Fruit fly (Drosophila melanogaster) whole organism, embryonic: ENCODE data around the gene Ccz1.

ENCODE experiments used
- ATbp ChIP-seq: fragments of 200-800 bp; sonication (Bioruptor generic); optimal IDR thresholded peaks from 2 replicates; lab custom pipeline; 2017; ENCODE audit warnings: missing biosample characterization, mild to moderate bottlenecking, missing genetic modification characterization, missing genetic modification reagents
- Ada2b ChIP-seq: fragments of 200-800 bp; sonication (Bioruptor generic); IDR thresholded peaks from 2 replicates; pipeline ENCODE4 v1.3.6; 2022; ENCODE audit warnings: missing biosample characterization, missing genetic modification characterization
- Bdp1 ChIP-seq: fragments of 200-800 bp; sonication (Bioruptor generic); optimal IDR thresholded peaks from 3 replicates; lab custom pipeline; 2016; ENCODE audit warnings: missing biosample characterization, missing genetic modification characterization
- CG10267 ChIP-seq: fragments of 200-800 bp; sonication (Bioruptor generic); optimal IDR thresholded peaks from 2 replicates; lab custom pipeline; 2018; ENCODE audit warnings: missing biosample characterization, mild to moderate bottlenecking, missing genetic modification characterization, moderate library complexity
- CG10543 ChIP-seq: fragments of 200-800 bp; sonication (Bioruptor generic); optimal IDR thresholded peaks from 3 replicates; lab custom pipeline; 2017; ENCODE audit warnings: missing biosample characterization, mild to moderate bottlenecking, missing genetic modification characterization, moderate library complexity
- CG10959 ChIP-seq: fragments of 200-800 bp; sonication (Bioruptor generic); IDR thresholded peaks from 2 replicates; pipeline ENCODE4 v1.3.6; 2022; ENCODE audit warnings: missing biosample characterization, missing genetic modification characterization
- CG11560 ChIP-seq: fragments of 200-800 bp; sonication (Bioruptor generic); IDR thresholded peaks from 3 replicates; pipeline ENCODE4 v1.3.6; 2022; ENCODE audit warnings: missing biosample characterization, missing genetic modification characterization
- CG12219 ChIP-seq: fragments of 200-800 bp; sonication (Bioruptor generic); optimal IDR thresholded peaks from 3 replicates; lab custom pipeline; 2018; ENCODE audit warnings: missing biosample characterization, mild to moderate bottlenecking, missing genetic modification characterization
- CG12391 ChIP-seq: fragments of 200-800 bp; sonication (Bioruptor generic); optimal IDR thresholded peaks from 3 replicates; lab custom pipeline; 2018; ENCODE audit warnings: missing biosample characterization, mild to moderate bottlenecking, missing genetic modification characterization, moderate library complexity
- CG14667 ChIP-seq: fragments of 200-800 bp; sonication (Bioruptor generic); IDR thresholded peaks from 2 replicates; pipeline ENCODE4 v1.3.6; 2022; ENCODE audit warnings: missing biosample characterization, missing genetic modification characterization
- CG14965 ChIP-seq: fragments of 200-800 bp; sonication (Bioruptor generic); optimal IDR thresholded peaks from 2 replicates; lab custom pipeline; 2016; ENCODE audit warnings: missing biosample characterization, missing genetic modification characterization, borderline replicate concordance
- CG1603 ChIP-seq: fragments of 200-800 bp; sonication (Bioruptor generic); optimal IDR thresholded peaks from 2 replicates; lab custom pipeline; 2019; ENCODE audit warnings: missing biosample characterization, mild to moderate bottlenecking, missing genetic modification characterization, moderate library complexity
- CG2120 ChIP-seq: fragments of 200-800 bp; sonication (Bioruptor generic); optimal IDR thresholded peaks from 3 replicates; lab custom pipeline; 2016; ENCODE audit warnings: missing biosample characterization, missing genetic modification characterization
- CG2129 ChIP-seq: fragments of 200-800 bp; sonication (Bioruptor generic); IDR thresholded peaks from 2 replicates; pipeline ENCODE4 v1.3.6; 2022; ENCODE audit warnings: missing biosample characterization, missing genetic modification characterization; ENCODE audit not compliant: partially characterized antibody
- CG2678 ChIP-seq: fragments of 200-800 bp; sonication (Bioruptor generic); optimal IDR thresholded peaks from 3 replicates; lab custom pipeline; 2019; ENCODE audit warnings: missing biosample characterization, mild to moderate bottlenecking, missing genetic modification characterization, moderate library complexity
- CG30431 ChIP-seq: fragments of 200-800 bp; sonication (Bioruptor generic); optimal IDR thresholded peaks from 2 replicates; lab custom pipeline; 2017; ENCODE audit warnings: missing biosample characterization, missing genetic modification characterization
- CG3065 ChIP-seq: fragments of 200-800 bp; sonication (Bioruptor generic); optimal IDR thresholded peaks from 2 replicates; lab custom pipeline; 2016; ENCODE audit warnings: missing biosample characterization, missing genetic modification characterization
- CG4404 ChIP-seq: fragments of 200-800 bp; sonication (Bioruptor generic); IDR thresholded peaks from 2 replicates; pipeline ENCODE4 v1.3.6; 2022; ENCODE audit warnings: missing biosample characterization, missing genetic modification characterization
- CG6689 ChIP-seq: fragments of 200-800 bp; sonication (Bioruptor generic); IDR thresholded peaks from 2 replicates; pipeline ENCODE4 v1.3.6; 2022; ENCODE audit warnings: missing biosample characterization, missing genetic modification characterization
- CG7357 ChIP-seq: fragments of 200-800 bp; sonication (Bioruptor generic); IDR thresholded peaks from 3 replicates; pipeline ENCODE4 v1.3.6; 2022; ENCODE audit warnings: missing biosample characterization, missing genetic modification characterization
- CG8281 ChIP-seq: fragments of 200-800 bp; sonication (Bioruptor generic); optimal IDR thresholded peaks from 2 replicates; lab custom pipeline; 2018; ENCODE audit warnings: missing biosample characterization, mild to moderate bottlenecking, missing genetic modification characterization, moderate library complexity
- CG8388 ChIP-seq: fragments of 200-800 bp; sonication (Bioruptor generic); optimal IDR thresholded peaks from 2 replicates; lab custom pipeline; 2019; ENCODE audit warnings: missing biosample characterization, mild to moderate bottlenecking, missing genetic modification characterization, moderate library complexity
- CkIIα-i1 ChIP-seq: fragments of 200-800 bp; sonication (Bioruptor generic); IDR thresholded peaks from 2 replicates; pipeline ENCODE4 v1.3.6; 2022; ENCODE audit warnings: missing biosample characterization, missing genetic modification characterization
- CrebB ChIP-seq: fragments of 200-800 bp; sonication (Bioruptor generic); optimal IDR thresholded peaks from 3 replicates; lab custom pipeline; 2018; ENCODE audit warnings: missing biosample characterization, mild to moderate bottlenecking, missing genetic modification characterization
- D ChIP-seq, 2 experiments: fragments of 200-800 bp in 1 of 2; fragments of >200 bp in 1 of 2; sonication (Bioruptor generic) in 1 of 2; optimal IDR thresholded peaks; 2 replicates in 1 of 2; 3 replicates in 1 of 2; lab custom pipeline; 2017; ENCODE audit warnings: mild to moderate bottlenecking in 1 of 2, missing biosample characterization in 1 of 2, missing genetic modification characterization in 1 of 2, missing genetic modification reagents in 1 of 2
- Dip3 ChIP-seq: fragments of 200-800 bp; sonication (Bioruptor generic); optimal IDR thresholded peaks from 3 replicates; lab custom pipeline; 2016; ENCODE audit warnings: missing biosample characterization, missing genetic modification characterization
- Drgx ChIP-seq: fragments of 200-800 bp; sonication (Bioruptor generic); IDR thresholded peaks from 2 replicates; pipeline ENCODE4 v1.3.6; 2022; ENCODE audit warnings: missing biosample characterization, missing genetic modification characterization
- ERR ChIP-seq: fragments of 200-800 bp; sonication (Bioruptor generic); optimal IDR thresholded peaks from 2 replicates; lab custom pipeline; 2016; ENCODE audit warnings: missing biosample characterization, missing genetic modification characterization
- Hmx ChIP-seq: fragments of 200-800 bp; sonication (Bioruptor generic); optimal IDR thresholded peaks from 2 replicates; lab custom pipeline; 2016; ENCODE audit warnings: missing biosample characterization, missing genetic modification characterization
- Oaz ChIP-seq: fragments of 200-800 bp; sonication (Bioruptor generic); IDR thresholded peaks from 2 replicates; pipeline ENCODE4 v1.3.6; 2022; ENCODE audit warnings: missing biosample characterization, missing genetic modification characterization
- Opbp ChIP-seq: fragments of 200-800 bp; sonication (Bioruptor generic); IDR thresholded peaks from 3 replicates; pipeline ENCODE4 v1.3.6; 2022; ENCODE audit warnings: missing biosample characterization, missing genetic modification characterization; ENCODE audit not compliant: partially characterized antibody
- Scr ChIP-seq: fragments of 200-800 bp; sonication (Bioruptor generic); IDR thresholded peaks from 2 replicates; pipeline ENCODE4 v1.3.6; 2022; ENCODE audit warnings: missing biosample characterization, missing genetic modification characterization; ENCODE audit not compliant: partially characterized antibody
- Xrp1 ChIP-seq: fragments of 200-800 bp; sonication (Bioruptor generic); IDR thresholded peaks from 2 replicates; pipeline ENCODE4 v1.3.6; 2022; ENCODE audit warnings: missing biosample characterization, missing genetic modification characterization
- al ChIP-seq: fragments of 200-800 bp; sonication (Bioruptor generic); IDR thresholded peaks from 2 replicates; pipeline ENCODE4 v1.3.6; 2022; ENCODE audit warnings: missing biosample characterization, missing genetic modification characterization
- bcd ChIP-seq: fragments of 200-800 bp; sonication (Bioruptor generic); optimal IDR thresholded peaks from 2 replicates; lab custom pipeline; 2017; ENCODE audit warnings: missing biosample characterization, mild to moderate bottlenecking, missing genetic modification characterization
- en ChIP-seq: fragments of 200-800 bp; sonication (Bioruptor generic); optimal IDR thresholded peaks from 2 replicates; lab custom pipeline; 2016; ENCODE audit warnings: missing biosample characterization, missing genetic modification characterization
- exex ChIP-seq: fragments of 200-800 bp; sonication (Bioruptor generic); optimal IDR thresholded peaks from 4 replicates; lab custom pipeline; 2018; ENCODE audit warnings: missing biosample characterization, mild to moderate bottlenecking, missing genetic modification characterization, moderate library complexity
- fd96Cb ChIP-seq: fragments of 200-800 bp; sonication (Bioruptor generic); optimal IDR thresholded peaks from 2 replicates; lab custom pipeline; 2018; ENCODE audit warnings: missing biosample characterization, mild to moderate bottlenecking, missing genetic modification characterization, moderate library complexity
- hb ChIP-seq: fragments of 200-800 bp; sonication (Bioruptor generic); IDR thresholded peaks from 3 replicates; pipeline ENCODE4 v1.3.6; 2022; ENCODE audit warnings: missing biosample characterization, missing genetic modification characterization; ENCODE audit not compliant: partially characterized antibody
- hth ChIP-seq: fragments of >200 bp; optimal IDR thresholded peaks from 2 replicates; lab custom pipeline; 2017; ENCODE audit warnings: inconsistent platforms
- ind ChIP-seq: fragments of 200-800 bp; sonication (Bioruptor generic); optimal IDR thresholded peaks from 3 replicates; lab custom pipeline; 2016; ENCODE audit warnings: missing biosample characterization, missing genetic modification characterization
- jing ChIP-seq: fragments of 200-800 bp; sonication (Bioruptor generic); optimal IDR thresholded peaks from 2 replicates; lab custom pipeline; 2018; ENCODE audit warnings: missing biosample characterization, mild to moderate bottlenecking, missing genetic modification characterization
- ken ChIP-seq: fragments of 200-800 bp; sonication (Bioruptor generic); IDR thresholded peaks from 3 replicates; pipeline ENCODE4 v1.3.6; 2022; ENCODE audit warnings: missing biosample characterization, missing genetic modification characterization
- nerfin-1 ChIP-seq: fragments of 200-800 bp; sonication (Bioruptor generic); optimal IDR thresholded peaks from 3 replicates; lab custom pipeline; 2019; ENCODE audit warnings: missing biosample characterization, mild to moderate bottlenecking, missing genetic modification characterization, moderate library complexity
- pan ChIP-seq, 4 experiments: fragments of >200 bp in 3 of 4; fragments of 200-800 bp in 1 of 4; sonication (Bioruptor generic) in 1 of 4; optimal IDR thresholded peaks in 3 of 4; IDR thresholded peaks in 1 of 4; 2 replicates each; pipeline versions ENCODE4 v1.3.6 to Lab custom; 2017 to 2022; ENCODE audit warnings: missing biosample characterization in 2 of 4, missing genetic modification characterization in 2 of 4, mixed read lengths in 1 of 4
- run ChIP-seq: fragments of 200-800 bp; sonication (Bioruptor generic); optimal IDR thresholded peaks from 3 replicates; lab custom pipeline; 2018; ENCODE audit warnings: missing biosample characterization, mild to moderate bottlenecking, missing genetic modification characterization
- tap ChIP-seq: fragments of 200-800 bp; optimal IDR thresholded peaks from 3 replicates; lab custom pipeline; 2019; ENCODE audit warnings: missing biosample characterization, mild to moderate bottlenecking, missing genetic modification characterization, moderate library complexity
- usp ChIP-seq: fragments of >200 bp; optimal IDR thresholded peaks from 2 replicates; lab custom pipeline; 2017; ENCODE audit warnings: missing biosample characterization, missing genetic modification characterization
- z ChIP-seq: fragments of 200-800 bp; sonication (Bioruptor generic); IDR thresholded peaks from 3 replicates; pipeline ENCODE4 v1.3.6; 2022; ENCODE audit warnings: missing biosample characterization, missing genetic modification characterization
- zen ChIP-seq: fragments of 200-800 bp; sonication (Bioruptor generic); optimal IDR thresholded peaks from 3 replicates; lab custom pipeline; 2018; ENCODE audit warnings: missing biosample characterization, mild to moderate bottlenecking, missing genetic modification characterization, moderate library complexity

Ccz1 gene

DNA sequence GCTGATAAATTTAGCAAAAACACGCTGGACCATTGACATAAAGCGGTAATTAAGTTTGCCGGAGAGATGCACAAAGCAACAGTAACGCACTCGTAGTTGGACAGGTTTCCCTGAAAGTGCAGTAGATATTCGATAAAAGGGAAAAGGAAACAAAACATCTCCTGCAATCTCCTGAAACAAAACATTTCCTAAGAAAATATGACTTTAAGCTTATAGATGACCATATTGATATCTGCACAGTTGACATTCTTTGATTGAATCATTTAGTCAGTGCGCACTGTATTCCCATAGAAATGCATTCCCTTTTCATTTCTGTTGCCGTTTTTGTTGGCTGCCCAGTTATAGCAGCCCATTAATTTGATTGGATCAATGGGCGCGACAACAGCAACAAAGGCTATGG is 46.1 kb downstream of the Ccz1 start:
- TF ChIP-seq CG12391 (peak; percentile 62), ERR (GFP tag; lab: Kevin White, UChicago) (no peak), CG10543 (GFP tag; lab: Kevin White, UChicago) (no peak), ATbp (GFP tag; lab: Kevin White, UChicago) (peak; percentile 74), CG10267 (tag; lab: Kevin White, UChicago) (peak; percentile 22), bcd (GFP tag; lab: Kevin White, UChicago) (no peak), run (tag; lab: Kevin White, UChicago) (peak; percentile 2), Bdp1 (GFP tag; lab: Kevin White, UChicago) (no peak), fd96Cb (tag; lab: Kevin White, UChicago) (peak; percentile 41), CG1603 (tag; lab: Kevin White, UChicago) (peak; percentile 87), pan (optimal IDR thresholded peaks at IDR 0.05; lab: Kevin White, UChicago) (no peak), pan (GFP tag; optimal IDR thresholded peaks at IDR 0.05 in 1 of 2, IDR thresholded peaks at IDR 0.05 in 1 of 2) (peak in 1 of 2 experiments; percentile 64), jing (peak; percentile 60), CG10959 (GFP tag; lab: Robert Waterston, UW) (peak; percentile 56), tap (tag; lab: Kevin White, UChicago) (no peak), Ada2b (GFP tag; lab: Robert Waterston, UW) (0 out of 2 replicates have a peak, but pooled peaks have one; percentile 23), ind (GFP tag; lab: Kevin White, UChicago) (no peak), Hmx (GFP tag; lab: Kevin White, UChicago) (no peak), CkIIα-i1 (GFP tag; lab: Robert Waterston, UW) (no peak), nerfin-1 (peak; percentile 28), CG30431 (GFP tag; lab: Kevin White, UChicago) (no peak), CG6689 (GFP tag; lab: Robert Waterston, UW) (peak; percentile 72), al (no peak), CG3065 (no peak), Drgx (peak; percentile 37; the same call in 1 of the 2 replicates), CG2129 (GFP tag; lab: Robert Waterston, UW) (no peak), CG7357 (GFP tag; lab: Robert Waterston, UW) (no peak), hb (no peak), Opbp (GFP tag; lab: Robert Waterston, UW) (no peak), CG2120 (GFP tag; lab: Kevin White, UChicago) (no peak), CG14667 (GFP tag; lab: Robert Waterston, UW) (no peak), ken (GFP tag; lab: Robert Waterston, UW) (peak; percentile 84), D (optimal IDR thresholded peaks at IDR 0.05; lab: Kevin White, UChicago) (no peak), D (GFP tag; optimal IDR thresholded peaks at IDR 0.05; lab: Kevin White, UChicago) (peak; percentile 28), usp (GFP tag; lab: Kevin White, UChicago) (no peak), CrebB (tag; lab: Kevin White, UChicago) (no peak), z (no peak), CG14965 (no peak), Dip3 (GFP tag; lab: Kevin White, UChicago) (no peak), Scr (no peak), Oaz (GFP tag; lab: Robert Waterston, UW) (no peak), zen (tag; lab: Kevin White, UChicago) (peak; percentile 35), CG8281 (tag; lab: Kevin White, UChicago) (no peak), CG4404 (peak; percentile 51), CG11560 (no peak), Xrp1 (GFP tag; lab: Robert Waterston, UW) (peak; percentile 71), en (GFP tag; lab: Kevin White, UChicago) (no peak), CG12219 (GFP tag; lab: Kevin White, UChicago) (peak; percentile 71), exex (no peak), CG8388 (peak; percentile 61), hth (lab: Kevin White, UChicago) (no peak), CG2678 (tag; lab: Kevin White, UChicago) (peak; percentile 34)
